Worm (Caenorhabditis elegans): ENCODE results near the gene dmsr-13.

dmsr-13 gene

DNA sequence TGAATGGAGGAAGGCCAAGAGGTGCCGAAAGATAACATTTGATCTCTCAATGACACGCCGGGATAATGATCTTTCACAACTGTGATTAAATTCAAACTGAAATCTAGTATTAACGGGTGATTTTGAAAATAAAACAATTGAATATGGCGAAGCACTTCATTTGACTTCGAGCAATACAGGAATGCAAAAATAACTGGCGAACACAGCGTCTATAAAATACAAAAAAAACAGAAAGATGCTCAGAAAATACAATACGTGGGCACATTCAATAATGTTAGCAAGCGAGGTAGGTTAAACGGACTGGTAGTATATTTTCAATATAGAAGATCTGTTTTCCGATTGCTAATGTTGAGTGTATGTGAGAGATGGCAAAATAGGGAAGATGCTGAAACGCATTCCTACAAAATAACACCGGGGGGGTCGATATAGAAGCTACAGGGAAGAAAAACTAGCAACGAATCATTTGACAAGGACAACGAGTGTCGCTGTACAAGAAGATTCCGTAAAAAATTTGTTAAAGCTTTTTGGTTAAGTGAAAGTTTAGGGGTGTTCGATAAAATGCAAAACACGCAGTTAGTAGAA lies 36.6 kb downstream of the dmsr-13 start (continued):
- TF ChIP-seq hrde-1 (tag; optimal IDR thresholded peaks at IDR 0.05; ENCODE audit: borderline replicate concordance) (peak; percentile 32), xnd-1 (tag; optimal IDR thresholded peaks at IDR 0.05) (peak; percentile 50), repo-1 (tag; optimal IDR thresholded peaks at IDR 0.05) (peak; percentile 25), egl-18 (GFP tag; IDR thresholded peaks at IDR 0.05) (no peak), B0336.3 (GFP tag; IDR thresholded peaks at IDR 0.05) (peak; percentile 93), unc-62 (GFP tag; optimal IDR thresholded peaks at IDR 0.05) (no peak), snpc-4 (GFP tag; optimal IDR thresholded peaks at IDR 0.05) (peak; percentile 60), snpc-4 (tag; optimal IDR thresholded peaks at IDR 0.05) (peak in 1 of 4 experiments; percentile 44), cebp-1 (GFP tag; IDR thresholded peaks at IDR 0.05) (no peak), cebp-1 (tag; optimal IDR thresholded peaks at IDR 0.05) (no peak), hsf-1 (GFP tag; IDR thresholded peaks at IDR 0.05) (peak; percentile 58; the same call in 1 of the 2 replicates), nhr-179 (tag; optimal IDR thresholded peaks at IDR 0.05) (no peak), ceh-27 (GFP tag; optimal IDR thresholded peaks at IDR 0.05) (no peak), lin-54 (GFP tag; optimal IDR thresholded peaks at IDR 0.05) (peak; percentile 46), somi-1 (GFP tag; optimal IDR thresholded peaks at IDR 0.05) (no peak), pbrm-1 (GFP tag; IDR thresholded peaks at IDR 0.05) (0 out of 2 replicates have a peak, but pooled peaks have one; percentile 8), hlh-26 (GFP tag; conservative IDR thresholded peaks at IDR 0.05) (no peak), dox-1 (GFP tag; IDR thresholded peaks at IDR 0.05) (peak; percentile 58), rec-8 (tag; optimal IDR thresholded peaks at IDR 0.05) (no peak), Y67H2A.10 (GFP tag; conservative IDR thresholded peaks at IDR 0.05) (no peak), die-1 (tag; optimal IDR thresholded peaks at IDR 0.05) (peak; percentile 34), ztf-25 (GFP tag; IDR thresholded peaks at IDR 0.05) (no peak), F57A8.1 (GFP tag; optimal IDR thresholded peaks at IDR 0.05) (no peak), lin-26 (GFP tag; IDR thresholded peaks at IDR 0.05) (peak; percentile 81; the same call in 1 of the 2 replicates), attf-5 (GFP tag; optimal IDR thresholded peaks at IDR 0.05) (peak; percentile 38), B0261.1 (tag; optimal IDR thresholded peaks at IDR 0.05) (no peak), ekl-4 (GFP tag; IDR thresholded peaks at IDR 0.05) (peak; percentile 65)

DNA sequence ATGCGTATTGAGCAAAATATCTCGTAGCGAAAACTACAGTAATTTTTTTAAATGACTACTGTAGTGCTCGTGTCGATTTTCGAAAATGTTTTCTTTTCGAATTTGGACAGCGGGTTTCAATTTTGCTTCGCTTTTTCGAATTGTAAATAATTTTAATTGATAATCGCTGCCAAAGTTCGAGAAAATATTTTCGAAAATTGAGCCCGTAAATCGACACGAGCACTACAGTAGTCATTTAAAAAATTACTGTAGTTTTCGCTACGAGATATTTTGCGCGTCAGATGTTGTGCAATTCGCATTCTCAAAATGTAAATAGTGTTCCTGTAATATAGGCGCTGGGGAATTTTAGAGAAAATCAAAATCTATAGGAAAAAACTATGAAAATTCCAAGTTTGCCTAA lies 37.5 kb downstream of the dmsr-13 start:
- TF ChIP-seq F57C9.4 (tag; optimal IDR thresholded peaks at IDR 0.05) (no peak), F33H1.4 (GFP tag; IDR thresholded peaks at IDR 0.05) (peak; percentile 60), F37B4.10 (GFP tag; IDR thresholded peaks at IDR 0.05) (no peak), ceh-91 (GFP tag; IDR thresholded peaks at IDR 0.05) (peak; percentile 50; the same call in 1 of the 2 replicates), hmg-1.2 (GFP tag; IDR thresholded peaks at IDR 0.05) (no peak), lsl-1 (GFP tag; optimal IDR thresholded peaks at IDR 0.05) (peak; percentile 81)

DNA sequence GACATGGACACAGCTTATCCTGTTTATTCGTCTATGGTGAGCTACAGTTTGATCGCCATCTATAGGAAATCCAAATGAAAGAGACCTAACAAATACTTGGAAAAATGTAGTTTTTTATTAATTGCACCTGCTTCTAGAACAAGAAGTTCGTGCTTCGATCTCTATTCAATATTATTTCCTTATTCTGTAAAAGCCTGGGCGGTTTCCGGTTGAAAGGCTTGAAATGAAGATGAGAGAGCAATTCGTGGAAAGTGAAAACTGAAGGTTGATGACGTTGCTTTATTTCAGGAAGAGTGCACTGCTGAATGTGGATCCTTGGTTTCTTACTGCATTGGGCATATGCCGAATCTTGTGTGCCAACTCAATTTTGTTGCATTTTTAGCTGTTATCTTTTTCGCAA lies 39.0 kb downstream of the dmsr-13 start:
- no peak for TF ChIP-seq ztf-6 (GFP tag; IDR thresholded peaks at IDR 0.05)
- TF ChIP-seq tlf-1 (GFP tag; optimal IDR thresholded peaks at IDR 0.05), result no peak
- 0 out of 2 replicates have a peak, but pooled peaks have one; percentile 26 for TF ChIP-seq cebp-2 (GFP tag; IDR thresholded peaks at IDR 0.05)
